Fruit fly (Drosophila melanogaster) whole organism, embryonic: ENCODE measurements around the gene CG10435.
A peak's percentile ranks its signal among the peaks of the same experiment; 100 is the strongest.

Experiments used
- Aef1 ChIP-seq: fragments of 200-800 bp; sonication (Bioruptor generic); IDR thresholded peaks from 3 replicates; pipeline ENCODE4 v1.3.6; 2022; ENCODE audit warnings: missing biosample characterization, missing genetic modification characterization
- Awh ChIP-seq: fragments of 200-800 bp; sonication (Bioruptor generic); IDR thresholded peaks from 2 replicates; pipeline ENCODE4, ENCODE4 v1.3.6; 2022; ENCODE audit warnings: missing biosample characterization, missing genetic modification characterization
- CG10147 ChIP-seq: fragments of 200-800 bp; sonication (Bioruptor generic); optimal IDR thresholded peaks from 2 replicates; lab custom pipeline; 2019; ENCODE audit warnings: missing biosample characterization, mild to moderate bottlenecking, missing genetic modification characterization, moderate library complexity
- CG10267 ChIP-seq: fragments of 200-800 bp; sonication (Bioruptor generic); optimal IDR thresholded peaks from 2 replicates; lab custom pipeline; 2018; ENCODE audit warnings: missing biosample characterization, mild to moderate bottlenecking, missing genetic modification characterization, moderate library complexity
- CG10462 ChIP-seq: fragments of 200-800 bp; sonication (Bioruptor generic); optimal IDR thresholded peaks from 2 replicates; lab custom pipeline; 2016; ENCODE audit warnings: missing biosample characterization, missing genetic modification characterization
- CG10959 ChIP-seq: fragments of 200-800 bp; sonication (Bioruptor generic); IDR thresholded peaks from 2 replicates; pipeline ENCODE4 v1.3.6; 2022; ENCODE audit warnings: missing biosample characterization, missing genetic modification characterization
- CG12071 ChIP-seq: fragments of 200-800 bp; sonication (Bioruptor generic); optimal IDR thresholded peaks from 3 replicates; lab custom pipeline; 2018; ENCODE audit warnings: missing biosample characterization, mild to moderate bottlenecking, missing genetic modification characterization
- CG14710 ChIP-seq: fragments of 200-800 bp; sonication (Bioruptor generic); optimal IDR thresholded peaks from 3 replicates; lab custom pipeline; 2019; ENCODE audit warnings: missing biosample characterization, mild to moderate bottlenecking, missing genetic modification characterization, moderate library complexity
- CG1647 ChIP-seq: fragments of 200-800 bp; sonication (Bioruptor generic); optimal IDR thresholded peaks from 3 replicates; lab custom pipeline; 2016; ENCODE audit warnings: missing biosample characterization, missing genetic modification characterization
- CG17385 ChIP-seq: fragments of 200-800 bp; sonication (Bioruptor generic); optimal IDR thresholded peaks from 3 replicates; lab custom pipeline; 2018; ENCODE audit warnings: missing biosample characterization, mild to moderate bottlenecking, missing genetic modification characterization
- CG1792 ChIP-seq: fragments of 200-800 bp; sonication (Bioruptor generic); optimal IDR thresholded peaks from 2 replicates; lab custom pipeline; 2016; ENCODE audit warnings: missing biosample characterization, missing genetic modification characterization
- CG1832 ChIP-seq: fragments of 200-800 bp; sonication (Bioruptor generic); optimal IDR thresholded peaks from 2 replicates; lab custom pipeline; 2017; ENCODE audit warnings: missing biosample characterization, mild to moderate bottlenecking, missing genetic modification characterization, inconsistent platforms
- CG30403 ChIP-seq: fragments of 200-800 bp; sonication (Bioruptor generic); optimal IDR thresholded peaks from 3 replicates; lab custom pipeline; 2016; ENCODE audit warnings: missing biosample characterization, missing genetic modification characterization
- CG3065 ChIP-seq: fragments of 200-800 bp; sonication (Bioruptor generic); optimal IDR thresholded peaks from 2 replicates; lab custom pipeline; 2016; ENCODE audit warnings: missing biosample characterization, missing genetic modification characterization
- CG3407 ChIP-seq: fragments of 200-800 bp; sonication (Bioruptor generic); optimal IDR thresholded peaks from 2 replicates; lab custom pipeline; 2018; ENCODE audit warnings: missing biosample characterization, mild to moderate bottlenecking, missing genetic modification characterization
- CG34376 ChIP-seq: fragments of 200-800 bp; sonication (Bioruptor generic); optimal IDR thresholded peaks from 2 replicates; lab custom pipeline; 2018; ENCODE audit warnings: missing biosample characterization, mild to moderate bottlenecking, missing genetic modification characterization
- CG4730 ChIP-seq: fragments of 200-800 bp; sonication (Bioruptor generic); IDR thresholded peaks from 2 replicates; pipeline ENCODE4 v1.3.6; 2022; ENCODE audit warnings: missing biosample characterization, missing genetic modification characterization
- CG4854 ChIP-seq: fragments of 200-800 bp; sonication (Bioruptor generic); optimal IDR thresholded peaks from 2 replicates; lab custom pipeline; 2016; ENCODE audit warnings: missing biosample characterization, missing genetic modification characterization, inconsistent platforms
- CG7963 ChIP-seq: fragments of 200-800 bp; sonication (Bioruptor generic); IDR thresholded peaks from 3 replicates; pipeline ENCODE4 v1.3.6; 2022; ENCODE audit warnings: missing biosample characterization, missing genetic modification characterization; ENCODE audit not compliant: partially characterized antibody
- CG9215 ChIP-seq: fragments of 200-800 bp; sonication (Bioruptor generic); IDR thresholded peaks from 2 replicates; pipeline ENCODE4 v1.3.6; 2022; ENCODE audit warnings: missing biosample characterization, missing genetic modification characterization
- CG9609 ChIP-seq: fragments of 200-800 bp; sonication (Bioruptor generic); optimal IDR thresholded peaks from 3 replicates; lab custom pipeline; 2016; ENCODE audit warnings: missing biosample characterization, missing genetic modification characterization
- D19B ChIP-seq: fragments of 200-800 bp; sonication (Bioruptor generic); optimal IDR thresholded peaks from 2 replicates; lab custom pipeline; 2017; ENCODE audit warnings: missing biosample characterization, mild to moderate bottlenecking, missing genetic modification characterization
- Dfd ChIP-seq, 2 experiments: fragments of >200 bp; optimal IDR thresholded peaks; 2 replicates each; lab custom pipeline; 2017; ENCODE audit warnings: missing biosample characterization in 2 of 2, missing genetic modification characterization in 2 of 2
- Dll ChIP-seq: fragments of 200-800 bp; sonication (Bioruptor generic); IDR thresholded peaks from 4 replicates; pipeline ENCODE4 v1.3.6; 2022; ENCODE audit warnings: missing biosample characterization, missing genetic modification characterization; ENCODE audit not compliant: partially characterized antibody
- Drgx ChIP-seq: fragments of 200-800 bp; sonication (Bioruptor generic); IDR thresholded peaks from 2 replicates; pipeline ENCODE4 v1.3.6; 2022; ENCODE audit warnings: missing biosample characterization, missing genetic modification characterization
- Ets65A ChIP-seq: fragments of 200-800 bp; sonication (Bioruptor generic); peaks from one replicate; lab custom pipeline; 2016; ENCODE audit warnings: missing biosample characterization, missing genetic modification characterization
- GATAe ChIP-seq: fragments of 200-800 bp; sonication (Bioruptor generic); conservative IDR thresholded peaks from 2 replicates; pipeline ENCODE4 v1.3.6; 2022; ENCODE audit warnings: missing biosample characterization, missing genetic modification characterization
- HLH3B ChIP-seq: fragments of 200-800 bp; sonication (Bioruptor generic); IDR thresholded peaks from 2 replicates; pipeline ENCODE4 v1.3.6; 2022; ENCODE audit warnings: missing biosample characterization, missing genetic modification characterization
- Jarid2 ChIP-seq: fragments of 200-800 bp; sonication (Bioruptor generic); optimal IDR thresholded peaks from 3 replicates; lab custom pipeline; 2017; ENCODE audit warnings: mild to moderate bottlenecking, missing biosample characterization, missing genetic modification reagents, missing genetic modification characterization
- Max ChIP-seq: fragments of 200-800 bp; sonication (Bioruptor generic); optimal IDR thresholded peaks from 2 replicates; lab custom pipeline; 2016; ENCODE audit warnings: missing biosample characterization, mild to moderate bottlenecking, missing genetic modification characterization
- Mrtf ChIP-seq: fragments of 200-800 bp; sonication (Bioruptor generic); IDR thresholded peaks from 3 replicates; pipeline ENCODE4 v1.3.6; 2022; ENCODE audit warnings: missing biosample characterization, missing genetic modification characterization
- Rfx ChIP-seq: fragments of 200-800 bp; sonication (Bioruptor generic); IDR thresholded peaks from 2 replicates; pipeline ENCODE4 v1.3.6; 2022; ENCODE audit warnings: missing biosample characterization, missing genetic modification characterization
- Rx ChIP-seq: fragments of 200-800 bp; sonication (Bioruptor generic); IDR thresholded peaks from 2 replicates; pipeline ENCODE4 v1.3.6; 2022; ENCODE audit warnings: missing biosample characterization, missing genetic modification characterization
- Sin3A ChIP-seq: fragments of >200 bp; optimal IDR thresholded peaks from 2 replicates; lab custom pipeline; 2018
- Spps ChIP-seq: fragments of 200-800 bp; sonication (Bioruptor generic); optimal IDR thresholded peaks from 2 replicates; lab custom pipeline; 2018; ENCODE audit warnings: missing biosample characterization, mild to moderate bottlenecking, missing genetic modification characterization
- br ChIP-seq: fragments of >200 bp; optimal IDR thresholded peaks from 2 replicates; lab custom pipeline; 2017
- bsh ChIP-seq, 2 experiments: fragments of 200-800 bp; sonication (Bioruptor generic); optimal IDR thresholded peaks; 2 replicates each; lab custom pipeline; 2017 to 2018; ENCODE audit warnings: mild to moderate bottlenecking in 2 of 2, missing biosample characterization in 2 of 2, missing genetic modification characterization in 2 of 2, moderate library complexity in 1 of 2
- danr ChIP-seq: fragments of 200-800 bp; sonication (Bioruptor generic); IDR thresholded peaks from 2 replicates; pipeline ENCODE4 v1.3.6; 2022; ENCODE audit warnings: missing biosample characterization, missing genetic modification characterization
- dati ChIP-seq: fragments of 200-800 bp; sonication (Bioruptor generic); IDR thresholded peaks from 2 replicates; pipeline ENCODE4 v1.3.6; 2022; ENCODE audit warnings: missing biosample characterization, missing genetic modification characterization
- disco-r ChIP-seq: fragments of 200-800 bp; sonication (Bioruptor generic); optimal IDR thresholded peaks from 2 replicates; lab custom pipeline; 2016; ENCODE audit warnings: missing biosample characterization, missing genetic modification characterization
- fru ChIP-seq: fragments of >200 bp; optimal IDR thresholded peaks from 2 replicates; lab custom pipeline; 2017
- gcm ChIP-seq: fragments of 200-800 bp; sonication (Bioruptor generic); optimal IDR thresholded peaks from 2 replicates; lab custom pipeline; 2019; ENCODE audit warnings: missing biosample characterization, mild to moderate bottlenecking, missing genetic modification characterization, moderate library complexity
- gfzf ChIP-seq: fragments of 200-800 bp; sonication (Bioruptor generic); optimal IDR thresholded peaks from 2 replicates; lab custom pipeline; 2016; ENCODE audit warnings: missing biosample characterization, mild to moderate bottlenecking, missing genetic modification characterization, moderate library complexity
- ind ChIP-seq: fragments of 200-800 bp; sonication (Bioruptor generic); optimal IDR thresholded peaks from 3 replicates; lab custom pipeline; 2016; ENCODE audit warnings: missing biosample characterization, missing genetic modification characterization
- insv ChIP-seq, 2 experiments: fragments of 200-800 bp; sonication (Bioruptor generic); optimal IDR thresholded peaks; 3 replicates each; lab custom pipeline; 2016 to 2018; ENCODE audit warnings: missing biosample characterization in 2 of 2, missing genetic modification characterization in 2 of 2
- luna ChIP-seq: fragments of 200-800 bp; sonication (Bioruptor generic); optimal IDR thresholded peaks from 2 replicates; lab custom pipeline; 2016; ENCODE audit warnings: missing biosample characterization, missing genetic modification characterization
- pb ChIP-seq: fragments of 200-800 bp; sonication (Bioruptor generic); optimal IDR thresholded peaks from 3 replicates; lab custom pipeline; 2016; ENCODE audit warnings: missing biosample characterization, missing genetic modification characterization
- psq ChIP-seq: fragments of 200-800 bp; sonication (Bioruptor generic); optimal IDR thresholded peaks from 2 replicates; lab custom pipeline; 2017; ENCODE audit warnings: missing biosample characterization, missing genetic modification characterization
- sim ChIP-seq: fragments of 200-800 bp; sonication (Bioruptor generic); IDR thresholded peaks from 2 replicates; pipeline ENCODE4 v1.3.6; 2022; ENCODE audit warnings: missing biosample characterization, missing genetic modification characterization
- slou ChIP-seq: fragments of 200-800 bp; sonication (Bioruptor generic); optimal IDR thresholded peaks from 3 replicates; lab custom pipeline; 2016; ENCODE audit warnings: missing biosample characterization, missing genetic modification characterization
- tap ChIP-seq: fragments of 200-800 bp; optimal IDR thresholded peaks from 3 replicates; lab custom pipeline; 2019; ENCODE audit warnings: missing biosample characterization, mild to moderate bottlenecking, missing genetic modification characterization, moderate library complexity
- ttk ChIP-seq: fragments of 200-800 bp; sonication (Bioruptor generic); IDR thresholded peaks from 2 replicates; pipeline ENCODE4 v2.1.2; 2022; ENCODE audit warnings: missing biosample characterization, missing genetic modification characterization
- zen ChIP-seq: fragments of 200-800 bp; sonication (Bioruptor generic); optimal IDR thresholded peaks from 3 replicates; lab custom pipeline; 2018; ENCODE audit warnings: missing biosample characterization, mild to moderate bottlenecking, missing genetic modification characterization, moderate library complexity
- zfh1 ChIP-seq: fragments of 200-800 bp; sonication (Bioruptor generic); IDR thresholded peaks from 3 replicates; pipeline ENCODE4 v1.3.6; 2022; ENCODE audit warnings: missing biosample characterization, missing genetic modification characterization

CG10435 gene

dm6 chr3R:8037896-8038295 lies 24.9 kb upstream of the CG10435 start (continued):
- TF ChIP-seq Jarid2 (GFP tag; lab: Kevin White, UChicago) = no peak
- no peak for TF ChIP-seq CG3407 (GFP tag; lab: Kevin White, UChicago)
- peak; percentile 5 for TF ChIP-seq tap (tag; lab: Kevin White, UChicago)
- 0 out of 2 replicates have a peak, but pooled peaks have one; percentile 48 for TF ChIP-seq sim (GFP tag; lab: Robert Waterston, UW)
- TF ChIP-seq HLH3B (GFP tag; lab: Robert Waterston, UW) = 0 out of 2 replicates have a peak, but pooled peaks have one; percentile 11
- no peak for TF ChIP-seq CG1832 (GFP tag; lab: Kevin White, UChicago)
- TF ChIP-seq CG7963 (GFP tag; lab: Robert Waterston, UW) = no peak
- no peak for TF ChIP-seq Awh (GFP tag; lab: Robert Waterston, UW)
- TF ChIP-seq psq = no peak
- no peak for TF ChIP-seq CG10267 (tag; lab: Kevin White, UChicago)
- no peak for TF ChIP-seq insv (GFP tag; optimal IDR thresholded peaks at IDR 0.05; lab: Kevin White, UChicago)
- peak; percentile 36; the same call in 1 of the 2 replicates for TF ChIP-seq Rx
- no peak for TF ChIP-seq danr
- TF ChIP-seq ind (GFP tag; lab: Kevin White, UChicago) = peak; percentile 6
- no peak for TF ChIP-seq CG9215 (GFP tag; lab: Robert Waterston, UW)
- TF ChIP-seq CG3065 = no peak
- TF ChIP-seq br (lab: Kevin White, UChicago) = no peak
- TF ChIP-seq CG10462 (GFP tag; lab: Kevin White, UChicago) = no peak
- no peak for TF ChIP-seq Sin3A
- 0 out of 2 replicates have a peak, but pooled peaks have one; percentile 30 for TF ChIP-seq ttk (GFP tag; lab: Robert Waterston, UW)
- TF ChIP-seq pb (GFP tag; lab: Kevin White, UChicago) = no peak
- TF ChIP-seq CG4730 (GFP tag; lab: Robert Waterston, UW) = no peak
- TF ChIP-seq CG10147 (GFP tag; lab: Kevin White, UChicago) = no peak
- TF ChIP-seq CG1792 (GFP tag; lab: Kevin White, UChicago) = no peak
- no peak for TF ChIP-seq CG34376 (GFP tag; lab: Kevin White, UChicago)
- no peak for TF ChIP-seq luna (GFP tag; lab: Kevin White, UChicago)
- no peak for TF ChIP-seq CG30403 (GFP tag; lab: Kevin White, UChicago)
- no peak for TF ChIP-seq CG17385 (GFP tag; lab: Kevin White, UChicago)
- TF ChIP-seq fru (lab: Kevin White, UChicago) = no peak
- peak; percentile 25 for TF ChIP-seq CG14710 (tag; lab: Kevin White, UChicago)
- TF ChIP-seq zfh1 (GFP tag; lab: Robert Waterston, UW) = no peak; the same call in 2 of the 3 replicates
- no peak for TF ChIP-seq CG4854 (GFP tag; lab: Kevin White, UChicago)
- TF ChIP-seq CG12071 (GFP tag; lab: Kevin White, UChicago) = no peak
- TF ChIP-seq Spps (tag; lab: Kevin White, UChicago) = no peak
- no peak for TF ChIP-seq slou (GFP tag; lab: Kevin White, UChicago)
- TF ChIP-seq bsh (GFP tag; optimal IDR thresholded peaks at IDR 0.05; lab: Kevin White, UChicago) = peak in 1 of 2 experiments; percentile 51
- no peak for TF ChIP-seq Max (GFP tag; lab: Kevin White, UChicago)
- no peak for TF ChIP-seq Dll (GFP tag; lab: Robert Waterston, UW)
- no peak for TF ChIP-seq gfzf (GFP tag; lab: Kevin White, UChicago)
- no peak for TF ChIP-seq Dfd (GFP tag; optimal IDR thresholded peaks at IDR 0.05; lab: Kevin White, UChicago)
- TF ChIP-seq Aef1 (GFP tag; lab: Robert Waterston, UW) = no peak
- TF ChIP-seq zen (tag; lab: Kevin White, UChicago) = peak; percentile 8
- TF ChIP-seq disco-r = no peak
- no peak for TF ChIP-seq dati (GFP tag; lab: Robert Waterston, UW)
- TF ChIP-seq Ets65A (GFP tag; lab: Kevin White, UChicago) = no peak
- no peak for TF ChIP-seq CG9609
- TF ChIP-seq Mrtf (GFP tag; lab: Robert Waterston, UW) = no peak
- TF ChIP-seq gcm = peak; percentile 8
- no peak for TF ChIP-seq GATAe (GFP tag; lab: Robert Waterston, UW)
- no peak for TF ChIP-seq Rfx (GFP tag; lab: Robert Waterston, UW)
- no peak for TF ChIP-seq D19B (GFP tag; lab: Kevin White, UChicago)
- peak; percentile 81 for TF ChIP-seq Drgx (GFP tag; lab: Robert Waterston, UW)
- no peak for TF ChIP-seq CG1647 (GFP tag; lab: Kevin White, UChicago)
- TF ChIP-seq CG10959 (GFP tag; lab: Robert Waterston, UW) = no peak
